Worm (Caenorhabditis elegans): ENCODE measurements around the gene mrpl-46.
A peak's percentile ranks its signal among the peaks of the same experiment; 100 is the strongest.

mrpl-46 gene

DNA sequence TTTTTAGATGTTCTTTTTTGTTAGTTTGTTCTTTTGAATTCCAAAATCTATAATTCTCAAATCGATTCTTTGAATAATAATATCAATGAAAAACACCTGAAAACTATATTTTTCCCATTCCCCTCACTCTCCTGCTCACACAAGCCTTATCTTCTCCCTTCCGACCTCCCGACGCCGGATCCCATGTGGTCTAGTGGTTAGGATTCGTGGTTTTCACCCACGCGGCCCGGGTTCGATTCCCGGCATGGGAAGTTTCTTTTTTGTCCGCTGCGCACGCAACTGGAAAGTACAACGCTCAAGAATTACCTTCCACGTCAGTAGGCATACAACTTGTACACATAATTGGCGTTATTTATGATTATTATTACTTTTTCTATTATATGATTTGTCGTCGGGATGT is 42.0 kb downstream of the mrpl-46 start (continued):
- TF ChIP-seq fkh-3 (tag; optimal IDR thresholded peaks at IDR 0.05) (no peak), unc-130 (GFP tag; optimal IDR thresholded peaks at IDR 0.05) (peak; percentile 28), nhr-90 (tag; optimal IDR thresholded peaks at IDR 0.05) (peak; percentile 52), F22D6.2 (tag; optimal IDR thresholded peaks at IDR 0.05) (no peak), hmg-1.2 (GFP tag; IDR thresholded peaks at IDR 0.05) (peak; percentile 56), ztf-25 (GFP tag; IDR thresholded peaks at IDR 0.05) (0 out of 2 replicates have a peak, but pooled peaks have one; percentile 21), ztf-28 (GFP tag; IDR thresholded peaks at IDR 0.05) (0 out of 2 replicates have a peak, but pooled peaks have one; percentile 26), Y67H2A.10 (GFP tag; conservative IDR thresholded peaks at IDR 0.05) (no peak)

DNA sequence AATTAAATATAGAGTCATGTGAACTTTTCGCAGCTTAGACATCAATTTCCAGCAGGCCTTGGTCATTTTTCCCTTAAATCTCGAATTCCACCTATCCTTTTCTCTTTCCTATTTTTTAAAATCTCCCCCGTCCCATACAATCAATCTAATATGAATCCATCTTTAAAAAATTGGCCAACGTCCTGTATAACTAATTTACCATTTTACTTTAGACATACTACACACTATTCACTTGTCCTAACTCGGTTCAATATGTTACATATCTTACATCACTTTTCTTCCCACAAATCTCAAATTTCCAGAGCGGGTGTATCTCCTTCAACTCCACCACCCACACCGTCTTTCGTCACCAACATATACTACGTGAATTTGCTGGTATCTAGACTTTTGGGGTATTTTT is 44.6 kb downstream of the mrpl-46 start, which contains the start of gene lgc-33:
Gene lgc-33 (plus strand): TSS at position 301 of the 400 bp plus-strand sequence.
- no peak for TF ChIP-seq nhr-90 (tag; optimal IDR thresholded peaks at IDR 0.05)
- no peak for TF ChIP-seq lir-1 (GFP tag; conservative IDR thresholded peaks at IDR 0.05)
- TF ChIP-seq zim-3 (tag; optimal IDR thresholded peaks at IDR 0.05), result no peak
- no peak for TF ChIP-seq F37B4.10 (GFP tag; IDR thresholded peaks at IDR 0.05)
- TF ChIP-seq madf-10 (tag; optimal IDR thresholded peaks at IDR 0.05), result no peak
- no peak for TF ChIP-seq ama-1 (optimal IDR thresholded peaks at IDR 0.05)
- TF ChIP-seq ama-1 (GFP tag; optimal IDR thresholded peaks at IDR 0.05), result no peak
- TF ChIP-seq mel-28 (tag; optimal IDR thresholded peaks at IDR 0.05; ENCODE audit: borderline replicate concordance), result no peak
- no peak for TF ChIP-seq ztf-22 (GFP tag; optimal IDR thresholded peaks at IDR 0.05)

ce11 chrIV:848207-848606 is 47.6 kb downstream of the mrpl-46 start:
- no peak for TF ChIP-seq nfya-1 (tag; optimal IDR thresholded peaks at IDR 0.05; ENCODE audit: borderline replicate concordance, insufficient read depth)
- no peak for TF ChIP-seq dox-1 (GFP tag; IDR thresholded peaks at IDR 0.05)
- TF ChIP-seq lin-40 (tag; optimal IDR thresholded peaks at IDR 0.05), result no peak
- no peak for TF ChIP-seq F52B5.7 (tag; optimal IDR thresholded peaks at IDR 0.05)
- no peak for TF ChIP-seq hsf-1 (GFP tag; IDR thresholded peaks at IDR 0.05)
- no peak for TF ChIP-seq repo-1 (tag; optimal IDR thresholded peaks at IDR 0.05)
- no peak for TF ChIP-seq snpc-1.1 (tag; optimal IDR thresholded peaks at IDR 0.05; ENCODE audit: insufficient read depth)
- TF ChIP-seq nhr-80 (tag; optimal IDR thresholded peaks at IDR 0.05), result no peak
- no peak for TF ChIP-seq ceh-58 (GFP tag; IDR thresholded peaks at IDR 0.05)
- TF ChIP-seq rcor-1 (GFP tag; IDR thresholded peaks at IDR 0.05), result no peak

All from whole organism, young adult.